Worm (Caenorhabditis elegans): ENCODE data around the gene myrf-2.
A peak's percentile ranks its signal among the peaks of the same experiment; 100 is the strongest.

myrf-2 gene

DNA sequence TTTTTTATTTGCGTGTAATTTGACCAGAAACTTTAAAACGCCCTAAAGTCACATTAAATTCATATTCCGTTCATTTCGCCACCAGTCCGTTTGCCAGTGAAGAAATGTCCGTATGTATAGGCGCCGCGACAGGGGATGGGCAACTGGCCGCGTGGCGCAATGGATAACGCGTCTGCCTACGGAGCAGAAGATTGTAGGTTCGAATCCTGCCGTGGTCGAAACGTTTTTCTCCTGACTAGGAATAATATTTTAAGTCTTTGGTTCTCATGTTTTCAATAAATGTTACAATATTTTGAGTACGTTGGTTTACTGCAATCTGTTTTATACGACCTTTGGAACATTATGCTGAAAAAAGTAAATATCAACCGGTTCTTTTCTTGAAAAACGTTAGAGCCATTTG lies 49.2 kb downstream of the myrf-2 start (continued):
- TF ChIP-seq lin-40 (tag; optimal IDR thresholded peaks at IDR 0.05), result peak; percentile 76
- peak; percentile 70 for TF ChIP-seq nhr-179 (tag; optimal IDR thresholded peaks at IDR 0.05)
- peak; percentile 51 for TF ChIP-seq zim-3 (tag; optimal IDR thresholded peaks at IDR 0.05)
- peak; percentile 38 for TF ChIP-seq somi-1 (GFP tag; optimal IDR thresholded peaks at IDR 0.05)
- peak; percentile 56; the same call in 1 of the 2 replicates for TF ChIP-seq ceh-40 (GFP tag; IDR thresholded peaks at IDR 0.05)
- TF ChIP-seq lin-26 (GFP tag; IDR thresholded peaks at IDR 0.05), result peak; percentile 94
- TF ChIP-seq lag-1 (GFP tag; IDR thresholded peaks at IDR 0.05), result no peak
- TF ChIP-seq gei-17 (GFP tag; optimal IDR thresholded peaks at IDR 0.05), result peak; percentile 55
- TF ChIP-seq ceh-58 (GFP tag; IDR thresholded peaks at IDR 0.05), result 0 out of 2 replicates have a peak, but pooled peaks have one; percentile 59
- peak; percentile 73 for TF ChIP-seq hrde-1 (tag; optimal IDR thresholded peaks at IDR 0.05; ENCODE audit: borderline replicate concordance)
- TF ChIP-seq nfyb-1 (GFP tag; IDR thresholded peaks at IDR 0.05), result peak; percentile 88
- TF ChIP-seq madf-10 (tag; optimal IDR thresholded peaks at IDR 0.05), result peak; percentile 59
- peak; percentile 91 for TF ChIP-seq ztf-25 (GFP tag; IDR thresholded peaks at IDR 0.05)
- peak; percentile 75; the same call in 1 of the 2 replicates for TF ChIP-seq Y53F4B.3 (GFP tag; IDR thresholded peaks at IDR 0.05)
- peak; percentile 63 for TF ChIP-seq ceh-27 (GFP tag; optimal IDR thresholded peaks at IDR 0.05)
- TF ChIP-seq F57A8.1 (GFP tag; optimal IDR thresholded peaks at IDR 0.05), result peak; percentile 19
- 0 out of 2 replicates have a peak, but pooled peaks have one; percentile 11 for TF ChIP-seq B0019.2 (GFP tag; conservative IDR thresholded peaks at IDR 0.05)
- peak; percentile 56 for TF ChIP-seq lsy-27 (tag; optimal IDR thresholded peaks at IDR 0.05; ENCODE audit: borderline replicate concordance, insufficient read depth)
- TF ChIP-seq madf-3 (GFP tag; IDR thresholded peaks at IDR 0.05), result peak; percentile 76; the same call in 1 of the 2 replicates
- 0 out of 2 replicates have a peak, but pooled peaks have one; percentile 31 for TF ChIP-seq attf-6 (GFP tag; IDR thresholded peaks at IDR 0.05)

DNA sequence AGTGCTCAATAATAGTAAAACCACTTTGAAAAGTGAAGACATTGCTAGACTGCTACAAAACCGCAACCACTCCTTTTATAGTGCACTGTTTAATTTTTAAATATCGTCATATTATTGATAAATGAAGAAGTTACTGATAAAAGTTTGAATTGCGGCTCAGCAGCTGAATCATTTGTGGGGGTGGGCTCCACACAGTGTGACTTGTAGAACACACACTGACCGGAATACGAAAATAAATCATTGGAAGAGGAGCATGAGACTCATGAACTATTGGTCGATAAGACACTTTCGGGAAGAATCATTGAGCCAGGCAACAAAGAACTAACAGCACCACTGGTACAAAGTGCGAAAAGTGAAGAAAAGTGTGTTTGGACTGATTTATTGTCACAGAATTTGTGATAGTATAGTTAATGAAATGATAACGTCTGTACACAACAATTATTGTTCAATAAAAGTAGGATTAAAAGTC lies 52.2 kb downstream of the myrf-2 start, which contains the start of gene oac-14:
TSS of gene oac-14 (minus strand) at position 51 of the 469 bp plus-strand sequence.
- TF ChIP-seq ztf-18 (tag; optimal IDR thresholded peaks at IDR 0.05) (no peak), madf-10 (tag; optimal IDR thresholded peaks at IDR 0.05) (peak; percentile 21), ceh-27 (GFP tag; optimal IDR thresholded peaks at IDR 0.05) (no peak), somi-1 (GFP tag; optimal IDR thresholded peaks at IDR 0.05) (no peak), dpl-1 (GFP tag; optimal IDR thresholded peaks at IDR 0.05) (no peak), nhr-27 (tag; optimal IDR thresholded peaks at IDR 0.05) (no peak), nhr-80 (tag; optimal IDR thresholded peaks at IDR 0.05) (peak; percentile 94), ceh-100 (GFP tag; IDR thresholded peaks at IDR 0.05) (no peak), B0019.2 (GFP tag; conservative IDR thresholded peaks at IDR 0.05) (no peak), attf-6 (GFP tag; IDR thresholded peaks at IDR 0.05) (no peak), T07F8.4 (tag; optimal IDR thresholded peaks at IDR 0.05) (no peak), nfyb-1 (GFP tag; IDR thresholded peaks at IDR 0.05) (no peak), snpc-3.4 (tag; optimal IDR thresholded peaks at IDR 0.05) (no peak), F10E7.11 (tag; optimal IDR thresholded peaks at IDR 0.05) (no peak), mxl-1 (tag; optimal IDR thresholded peaks at IDR 0.05) (no peak), mcd-1 (GFP tag; IDR thresholded peaks at IDR 0.05) (peak; percentile 13; the same call in 1 of the 2 replicates), F57C9.4 (tag; optimal IDR thresholded peaks at IDR 0.05) (no peak), tlf-1 (GFP tag; optimal IDR thresholded peaks at IDR 0.05) (peak; percentile 8), cebp-2 (GFP tag; IDR thresholded peaks at IDR 0.05) (no peak), rpc-1 (optimal IDR thresholded peaks at IDR 0.05) (no peak), rpc-1 (tag; optimal IDR thresholded peaks at IDR 0.05) (no peak), zim-3 (tag; optimal IDR thresholded peaks at IDR 0.05) (no peak), F37B4.10 (GFP tag; IDR thresholded peaks at IDR 0.05) (no peak), lin-26 (GFP tag; IDR thresholded peaks at IDR 0.05) (no peak), Y53F4B.3 (GFP tag; IDR thresholded peaks at IDR 0.05) (no peak), lin-40 (tag; optimal IDR thresholded peaks at IDR 0.05) (peak; percentile 20), Y95B8A.8 (GFP tag; IDR thresholded peaks at IDR 0.05) (no peak), athp-1 (tag; optimal IDR thresholded peaks at IDR 0.05) (no peak), ztf-22 (GFP tag; optimal IDR thresholded peaks at IDR 0.05) (peak; percentile 67), egrh-3 (GFP tag; IDR thresholded peaks at IDR 0.05) (no peak), lin-54 (GFP tag; optimal IDR thresholded peaks at IDR 0.05) (no peak), atf-7 (tag; optimal IDR thresholded peaks at IDR 0.05) (peak; percentile 57), snpc-4 (GFP tag; optimal IDR thresholded peaks at IDR 0.05) (no peak), snpc-4 (tag; optimal IDR thresholded peaks at IDR 0.05) (peak in 1 of 4 experiments; percentile 32), ztf-6 (GFP tag; IDR thresholded peaks at IDR 0.05) (no peak), ZK185.1 (tag; optimal IDR thresholded peaks at IDR 0.05; ENCODE audit: poor library complexity, severe bottlenecking) (no peak)

Measured in whole organism, young adult.